Worm (Caenorhabditis elegans): ENCODE measurements around the gene cyp-33C6.

cyp-33C6 gene

ce11 chrV:2201240-2201639, 48.0 kb downstream of the cyp-33C6 start, which contains the start of gene cyp-32B1:
Gene cyp-32B1 (minus strand): TSS chrV:2201415.
- TF ChIP-seq rec-8 (tag; optimal IDR thresholded peaks at IDR 0.05) = no peak
- peak; percentile 24 for TF ChIP-seq nhr-80 (tag; optimal IDR thresholded peaks at IDR 0.05)

- TF ChIP-seq ztf-25 (GFP tag; IDR thresholded peaks at IDR 0.05) (no peak), zfh-2 (GFP tag; conservative IDR thresholded peaks at IDR 0.05) (peak; percentile 63)
These were observed 48.8 kb downstream of the cyp-33C6 start for ce11 chrV:2200402-2200801.

- TF ChIP-seq ccch-3 (GFP tag; optimal IDR thresholded peaks at IDR 0.05) (no peak), zfh-2 (GFP tag; conservative IDR thresholded peaks at IDR 0.05) (0 out of 2 replicates have a peak, but pooled peaks have one; percentile 12), hsf-1 (GFP tag; IDR thresholded peaks at IDR 0.05) (no peak), ZK185.1 (tag; optimal IDR thresholded peaks at IDR 0.05; ENCODE audit: poor library complexity, severe bottlenecking) (no peak), F37B4.10 (GFP tag; IDR thresholded peaks at IDR 0.05) (0 out of 2 replicates have a peak, but pooled peaks have one; percentile 72), nfya-2 (GFP tag; IDR thresholded peaks at IDR 0.05) (no peak), attf-5 (GFP tag; optimal IDR thresholded peaks at IDR 0.05) (no peak), bed-2 (GFP tag; IDR thresholded peaks at IDR 0.05) (no peak), F57A8.1 (GFP tag; optimal IDR thresholded peaks at IDR 0.05) (no peak), egrh-3 (GFP tag; IDR thresholded peaks at IDR 0.05) (no peak), nfyb-1 (GFP tag; IDR thresholded peaks at IDR 0.05) (0 out of 2 replicates have a peak, but pooled peaks have one; percentile 39), rec-8 (tag; optimal IDR thresholded peaks at IDR 0.05) (no peak), snpc-1.1 (tag; optimal IDR thresholded peaks at IDR 0.05; ENCODE audit: insufficient read depth) (peak; percentile 37), F57C9.4 (tag; optimal IDR thresholded peaks at IDR 0.05) (no peak), snpc-4 (GFP tag; optimal IDR thresholded peaks at IDR 0.05) (no peak), snpc-4 (tag; optimal IDR thresholded peaks at IDR 0.05) (peak in 2 of 4 experiments; percentile 81 to 90), F23B12.7 (tag; optimal IDR thresholded peaks at IDR 0.05; ENCODE audit: insufficient read depth) (no peak), lsl-1 (GFP tag; optimal IDR thresholded peaks at IDR 0.05) (no peak), B0336.3 (GFP tag; IDR thresholded peaks at IDR 0.05) (no peak), ama-1 (optimal IDR thresholded peaks at IDR 0.05) (no peak), ama-1 (GFP tag; optimal IDR thresholded peaks at IDR 0.05) (no peak)
These were observed 49.6 kb downstream of the cyp-33C6 start for ce11 chrV:2199594-2199993.
